Worm (Caenorhabditis elegans) whole organism, young adult: ENCODE measurements around the gene tnt-2.

Source experiments
- F55B11.4 ChIP-seq: sonication (generic microtip); optimal IDR thresholded peaks from 2 replicates; lab custom pipeline; 2016; ENCODE audit warnings: missing compliant biosample characterization, missing genetic modification characterization, borderline replicate concordance; ENCODE audit not compliant: insufficient read depth
- T26A5.8 ChIP-seq: sonication (generic microtip); optimal IDR thresholded peaks from 2 replicates; lab custom pipeline; 2016; ENCODE audit warnings: missing genetic modification characterization, missing compliant biosample characterization
- Y56A3A.18 ChIP-seq: fragments of 200-800 bp; sonication (Bioruptor generic); IDR thresholded peaks from 2 replicates; pipeline ENCODE4 v1.3.6; 2022; ENCODE audit warnings: missing genetic modification reagents, missing genetic modification characterization, missing compliant biosample characterization
- ama-1 ChIP-seq, 3 experiments: fragments of 150-350 bp in 1 of 3; sonication (generic microtip) in 2 of 3; optimal IDR thresholded peaks; 2 replicates each; lab custom pipeline; 2014 to 2018; ENCODE audit warnings: missing biosample characterization in 2 of 3, missing genetic modification characterization in 2 of 3, missing genetic modification reagents in 2 of 3
- athp-1 ChIP-seq: sonication (generic microtip); optimal IDR thresholded peaks from 2 replicates; lab custom pipeline; 2017; ENCODE audit warnings: mild to moderate bottlenecking, missing genetic modification characterization, missing compliant biosample characterization
- dox-1 ChIP-seq: fragments of 200-800 bp; sonication (Bioruptor generic); IDR thresholded peaks from 2 replicates; pipeline ENCODE4 v1.3.6; 2022; ENCODE audit warnings: missing genetic modification reagents, missing genetic modification characterization, missing compliant biosample characterization
- sea-2 ChIP-seq: fragments of 200-800 bp; sonication (Bioruptor generic); IDR thresholded peaks from 2 replicates; pipeline ENCODE4 v1.3.6; 2022; ENCODE audit warnings: missing genetic modification characterization, missing compliant biosample characterization
- ztf-28 ChIP-seq: fragments of 200-800 bp; sonication (Bioruptor generic); IDR thresholded peaks from 2 replicates; pipeline ENCODE4 v1.3.6; 2022; ENCODE audit warnings: missing genetic modification reagents, missing genetic modification characterization, missing compliant biosample characterization
- ztf-6 ChIP-seq: fragments of 200-800 bp; sonication (Bioruptor generic); IDR thresholded peaks from 2 replicates; pipeline ENCODE4 v1.3.6; 2022; ENCODE audit warnings: missing genetic modification reagents, missing genetic modification characterization, missing compliant biosample characterization

ce11 chrX:8716822-8717221 lies 6.5 kb downstream of the tnt-2 start, which contains the start of gene F53A9.7:
- TF ChIP-seq F55B11.4 (tag; lab: Kevin White, UChicago) (no peak), ztf-28 (GFP tag; lab: Robert Waterston, UW) (no peak), dox-1 (no peak), ama-1 (optimal IDR thresholded peaks at IDR 0.05; lab: Kevin White, UChicago) (no peak), ama-1 (GFP tag; optimal IDR thresholded peaks at IDR 0.05; lab: Kevin White, UChicago) (no peak), athp-1 (tag; lab: Kevin White, UChicago) (no peak), T26A5.8 (tag; lab: Kevin White, UChicago) (no peak), ztf-6 (no peak), sea-2 (GFP tag; lab: Robert Waterston, UW) (no peak), Y56A3A.18 (GFP tag; lab: Robert Waterston, UW) (no peak)
